Worm (Caenorhabditis elegans) whole organism, L4 larva: Measurements from ENCODE around the gene fbxb-74.

Experiments
- aha-1 ChIP-seq: fragments of 150-350 bp; peaks from one replicate; lab custom pipeline; 2014; ENCODE audit warnings: missing biosample characterization, missing genetic modification characterization
- ama-1 ChIP-seq: fragments of 150-350 bp; optimal IDR thresholded peaks from 2 replicates; lab custom pipeline; 2014; ENCODE audit warnings: inconsistent platforms, mixed read lengths
- lin-13 ChIP-seq: fragments of 150-350 bp; optimal IDR thresholded peaks from 2 replicates; lab custom pipeline; 2014; ENCODE audit warnings: missing biosample characterization, missing genetic modification reagents, missing genetic modification characterization
- lsy-2 ChIP-seq, 2 experiments: fragments of 150-350 bp in 1 of 2; sonication (generic microtip) in 1 of 2; optimal IDR thresholded peaks; 2 replicates each; lab custom pipeline; 2014 to 2017; ENCODE audit warnings: missing biosample characterization in 2 of 2, missing genetic modification characterization in 2 of 2
- nhr-11 ChIP-seq: fragments of 150-350 bp; optimal IDR thresholded peaks from 2 replicates; lab custom pipeline; 2014; ENCODE audit warnings: missing biosample characterization, missing genetic modification characterization
- nhr-76 ChIP-seq: fragments of 150-350 bp; optimal IDR thresholded peaks from 2 replicates; lab custom pipeline; 2014; ENCODE audit warnings: missing biosample characterization, missing genetic modification characterization
- skn-1 ChIP-seq: fragments of 150-350 bp; optimal IDR thresholded peaks from 2 replicates; lab custom pipeline; 2014; ENCODE audit warnings: missing biosample characterization, missing genetic modification characterization
- snpc-4 ChIP-seq: fragments of 150-350 bp; optimal IDR thresholded peaks from 2 replicates; lab custom pipeline; 2014; ENCODE audit warnings: missing biosample characterization, missing genetic modification characterization

ce11 chrIV:4393488-4393887, 45.6 kb downstream of the fbxb-74 start:
- TF ChIP-seq nhr-11 (tag; lab: Kevin White, UChicago) (no peak), ama-1 (lab: Kevin White, UChicago) (no peak), skn-1 (tag; lab: Kevin White, UChicago) (no peak), snpc-4 (tag; lab: Kevin White, UChicago) (no peak), lin-13 (no peak), lsy-2 (tag; optimal IDR thresholded peaks at IDR 0.05; lab: Kevin White, UChicago) (no peak), aha-1 (tag; lab: Kevin White, UChicago) (no peak), nhr-76 (tag; lab: Kevin White, UChicago) (no peak)
